Worm (Caenorhabditis elegans) whole organism, L3 larva: ENCODE results near the gene R01B10.2.

Experiments
- R02D3.7 ChIP-seq: fragments of 150-350 bp; optimal IDR thresholded peaks from 2 replicates; lab custom pipeline; 2014; ENCODE audit warnings: missing biosample characterization, missing genetic modification characterization
- ZK546.5 ChIP-seq: sonication (generic microtip); optimal IDR thresholded peaks from 2 replicates; lab custom pipeline; 2017; ENCODE audit warnings: missing biosample characterization, missing genetic modification characterization
- aly-2 ChIP-seq: fragments of 150-350 bp; optimal IDR thresholded peaks from 2 replicates; lab custom pipeline; 2014; ENCODE audit warnings: missing biosample characterization, missing genetic modification characterization
- ama-1 ChIP-seq: fragments of 150-350 bp; optimal IDR thresholded peaks from 2 replicates; lab custom pipeline; 2018
- ceh-16 ChIP-seq: sonication (generic microtip); optimal IDR thresholded peaks from 2 replicates; lab custom pipeline; 2017; ENCODE audit warnings: missing biosample characterization, missing genetic modification characterization
- ceh-28 ChIP-seq: fragments of 150-350 bp; optimal IDR thresholded peaks from 2 replicates; lab custom pipeline; 2014; ENCODE audit warnings: missing biosample characterization, missing genetic modification reagents, missing genetic modification characterization
- ceh-82 ChIP-seq: fragments of 150-350 bp; optimal IDR thresholded peaks from 2 replicates; lab custom pipeline; 2014; ENCODE audit warnings: missing biosample characterization, missing genetic modification characterization
- ceh-9 ChIP-seq: sonication (generic microtip); optimal IDR thresholded peaks from 2 replicates; lab custom pipeline; 2018; ENCODE audit warnings: missing biosample characterization, missing genetic modification characterization
- daf-12 ChIP-seq: fragments of 150-350 bp; optimal IDR thresholded peaks from 2 replicates; lab custom pipeline; 2014; ENCODE audit warnings: missing biosample characterization, missing genetic modification reagents, missing genetic modification characterization
- egl-27 ChIP-seq: sonication (generic microtip); optimal IDR thresholded peaks from 4 replicates; lab custom pipeline; 2017; ENCODE audit warnings: missing biosample characterization, missing genetic modification reagents, missing genetic modification characterization
- egl-5 ChIP-seq: fragments of 150-350 bp; optimal IDR thresholded peaks from 2 replicates; lab custom pipeline; 2017; ENCODE audit warnings: missing biosample characterization, missing genetic modification reagents, missing genetic modification characterization, inconsistent platforms
- elt-1 ChIP-seq: fragments of 150-350 bp; optimal IDR thresholded peaks from 2 replicates; lab custom pipeline; 2014; ENCODE audit warnings: missing biosample characterization, missing genetic modification characterization
- elt-2 ChIP-seq: sonication (generic microtip); optimal IDR thresholded peaks from 2 replicates; lab custom pipeline; 2016; ENCODE audit warnings: missing genetic modification reagents, mild to moderate bottlenecking, missing genetic modification characterization, missing compliant biosample characterization
- elt-3 ChIP-seq, 3 experiments: fragments of 150-350 bp in 1 of 3; sonication (generic microtip) in 2 of 3; optimal IDR thresholded peaks; 2 replicates in 2 of 3; 4 replicates in 1 of 3; lab custom pipeline; 2014 to 2017; ENCODE audit warnings: missing biosample characterization in 3 of 3, missing genetic modification characterization in 3 of 3
- eor-1 ChIP-seq, 2 experiments: fragments of 150-350 bp; optimal IDR thresholded peaks; 2 replicates each; lab custom pipeline; 2014 to 2018; ENCODE audit warnings: missing biosample characterization in 2 of 2, missing genetic modification characterization in 2 of 2
- fkh-10 ChIP-seq: sonication (generic microtip); optimal IDR thresholded peaks from 2 replicates; lab custom pipeline; 2017; ENCODE audit warnings: missing biosample characterization, missing genetic modification reagents, missing genetic modification characterization
- fkh-2 ChIP-seq: fragments of 150-350 bp; optimal IDR thresholded peaks from 2 replicates; lab custom pipeline; 2014; ENCODE audit warnings: missing biosample characterization, missing genetic modification reagents, missing genetic modification characterization
- fos-1 ChIP-seq: fragments of 150-350 bp; optimal IDR thresholded peaks from 2 replicates; lab custom pipeline; 2014; ENCODE audit warnings: missing biosample characterization, missing genetic modification characterization
- hmg-11 ChIP-seq: sonication (generic microtip); optimal IDR thresholded peaks from 2 replicates; lab custom pipeline; 2016; ENCODE audit warnings: missing genetic modification characterization, missing compliant biosample characterization
- jun-1 ChIP-seq: fragments of 150-350 bp; optimal IDR thresholded peaks from 2 replicates; lab custom pipeline; 2014; ENCODE audit warnings: missing biosample characterization, missing genetic modification reagents, missing genetic modification characterization
- lin-15B ChIP-seq: fragments of 150-350 bp; optimal IDR thresholded peaks from 2 replicates; lab custom pipeline; 2014; ENCODE audit warnings: missing biosample characterization, missing genetic modification characterization
- lin-39 ChIP-seq: fragments of 150-350 bp; optimal IDR thresholded peaks from 2 replicates; lab custom pipeline; 2018; ENCODE audit warnings: missing biosample characterization, missing genetic modification reagents, missing genetic modification characterization
- lsy-12 ChIP-seq: sonication (generic microtip); optimal IDR thresholded peaks from 2 replicates; lab custom pipeline; 2016; ENCODE audit warnings: mild to moderate bottlenecking, missing genetic modification characterization, missing compliant biosample characterization
- mdl-1 ChIP-seq: fragments of 150-350 bp; optimal IDR thresholded peaks from 2 replicates; lab custom pipeline; 2014; ENCODE audit warnings: missing biosample characterization, missing genetic modification characterization
- mml-1 ChIP-seq: fragments of 150-350 bp; sonication (generic microtip); optimal IDR thresholded peaks from 3 replicates; lab custom pipeline; 2014; ENCODE audit warnings: missing biosample characterization, missing genetic modification characterization
- nfya-1 ChIP-seq: sonication (generic microtip); optimal IDR thresholded peaks from 2 replicates; lab custom pipeline; 2017; ENCODE audit warnings: missing genetic modification characterization, mild to moderate bottlenecking, missing compliant biosample characterization, antibody characterized with exemption, moderate library complexity; ENCODE audit not compliant: insufficient read depth
- nhr-11 ChIP-seq: fragments of 150-350 bp; optimal IDR thresholded peaks from 2 replicates; lab custom pipeline; 2014; ENCODE audit warnings: missing biosample characterization, missing genetic modification characterization
- nhr-12 ChIP-seq: fragments of 150-350 bp; optimal IDR thresholded peaks from 2 replicates; lab custom pipeline; 2014; ENCODE audit warnings: missing biosample characterization, missing genetic modification characterization
- nhr-23 ChIP-seq: fragments of 150-350 bp; optimal IDR thresholded peaks from 2 replicates; lab custom pipeline; 2014; ENCODE audit warnings: missing biosample characterization, missing genetic modification reagents, missing genetic modification characterization
- nhr-237 ChIP-seq: fragments of 150-350 bp; optimal IDR thresholded peaks from 2 replicates; lab custom pipeline; 2014; ENCODE audit warnings: missing biosample characterization, missing genetic modification characterization
- nhr-25 ChIP-seq: sonication (generic microtip); optimal IDR thresholded peaks from 2 replicates; lab custom pipeline; 2017; ENCODE audit warnings: missing biosample characterization, missing genetic modification characterization
- nhr-28 ChIP-seq: fragments of 150-350 bp; optimal IDR thresholded peaks from 2 replicates; lab custom pipeline; 2014; ENCODE audit warnings: missing biosample characterization, missing genetic modification characterization
- nhr-43 ChIP-seq: sonication (generic microtip); optimal IDR thresholded peaks from 2 replicates; lab custom pipeline; 2016; ENCODE audit warnings: mild to moderate bottlenecking, missing genetic modification characterization, missing compliant biosample characterization; ENCODE audit not compliant: poor library complexity, severe bottlenecking
- nhr-67 ChIP-seq: fragments of 150-350 bp; optimal IDR thresholded peaks from 2 replicates; lab custom pipeline; 2014; ENCODE audit warnings: missing biosample characterization, missing genetic modification characterization
- nhr-76 ChIP-seq: fragments of 150-350 bp; sonication (generic microtip); optimal IDR thresholded peaks from 5 replicates; lab custom pipeline; 2014; ENCODE audit warnings: missing biosample characterization, missing genetic modification characterization
- nhr-77 ChIP-seq: fragments of 150-350 bp; optimal IDR thresholded peaks from 2 replicates; lab custom pipeline; 2014; ENCODE audit warnings: missing biosample characterization, missing genetic modification characterization
- pha-4 ChIP-seq: fragments of 150-350 bp; optimal IDR thresholded peaks from 2 replicates; lab custom pipeline; 2014; ENCODE audit warnings: missing biosample characterization, missing genetic modification reagents, missing genetic modification characterization
- pqm-1 ChIP-seq: fragments of 150-350 bp; optimal IDR thresholded peaks from 2 replicates; lab custom pipeline; 2017; ENCODE audit warnings: missing biosample characterization, missing genetic modification characterization, inconsistent platforms
- sea-2 ChIP-seq: fragments of 150-350 bp; sonication (generic microtip); optimal IDR thresholded peaks from 4 replicates; lab custom pipeline; 2014; ENCODE audit warnings: missing biosample characterization, missing genetic modification reagents, missing genetic modification characterization
- skn-1 ChIP-seq: fragments of 150-350 bp; optimal IDR thresholded peaks from 2 replicates; lab custom pipeline; 2014; ENCODE audit warnings: missing biosample characterization, missing genetic modification characterization
- snpc-4 ChIP-seq: fragments of 150-350 bp; optimal IDR thresholded peaks from 2 replicates; lab custom pipeline; 2014; ENCODE audit warnings: missing biosample characterization, missing genetic modification characterization
- tbx-2 ChIP-seq: sonication (generic microtip); optimal IDR thresholded peaks from 2 replicates; lab custom pipeline; 2016; ENCODE audit warnings: mild to moderate bottlenecking, missing genetic modification characterization, missing compliant biosample characterization
- unc-39 ChIP-seq: sonication (generic microtip); optimal IDR thresholded peaks from 4 replicates; lab custom pipeline; 2017; ENCODE audit warnings: missing biosample characterization, missing genetic modification characterization
- unc-62 ChIP-seq: fragments of 150-350 bp; sonication (generic microtip); optimal IDR thresholded peaks from 4 replicates; lab custom pipeline; 2014; ENCODE audit warnings: missing biosample characterization, missing genetic modification reagents, missing genetic modification characterization
- zag-1 ChIP-seq: fragments of 150-350 bp; optimal IDR thresholded peaks from 2 replicates; lab custom pipeline; 2014; ENCODE audit warnings: missing biosample characterization, missing genetic modification characterization
- ztf-11 ChIP-seq: fragments of 150-350 bp; optimal IDR thresholded peaks from 2 replicates; lab custom pipeline; 2014; ENCODE audit warnings: missing biosample characterization, missing genetic modification characterization
- ztf-4 ChIP-seq: fragments of 150-350 bp; optimal IDR thresholded peaks from 2 replicates; lab custom pipeline; 2014; ENCODE audit warnings: missing biosample characterization, missing genetic modification characterization

The R01B10.2 gene

ce11 chrV:6018944-6019450 is 22.3 kb downstream of the R01B10.2 start, which contains the start of gene picc-1:
picc-1 (plus strand) TSS chrV:6018994.
- TF ChIP-seq elt-3 (tag; optimal IDR thresholded peaks at IDR 0.05; lab: Kevin White, UChicago) (no peak), fos-1 (tag; lab: Kevin White, UChicago) (no peak), elt-2 (tag; lab: Kevin White, UChicago) (peak; percentile 39), hmg-11 (no peak), nhr-43 (tag; lab: Kevin White, UChicago) (peak; percentile 61), aly-2 (peak; percentile 66), ama-1 (lab: Kevin White, UChicago) (peak; percentile 84)

DNA sequence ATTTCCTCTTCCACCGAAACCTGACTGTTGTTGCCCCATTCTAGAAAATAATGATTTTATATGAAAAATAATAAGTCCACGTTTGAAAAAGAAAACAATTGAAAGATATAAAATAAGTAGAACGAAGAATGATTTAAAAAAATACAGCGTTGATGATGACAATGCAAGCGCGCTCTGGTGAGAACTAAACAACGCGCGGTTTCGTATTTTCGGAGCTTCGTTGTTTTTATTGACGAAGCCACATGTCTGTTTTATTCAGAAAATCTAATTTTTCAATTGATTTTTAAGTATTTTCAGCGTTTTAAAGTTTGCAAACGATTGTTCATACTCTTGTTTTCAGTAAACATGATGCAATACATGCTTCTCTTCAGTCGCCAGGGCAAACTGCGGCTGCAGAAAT is 23.6 kb downstream of the R01B10.2 start, which contains the start of the genes rpt-2 and aps-1:
Gene rpt-2 (minus strand): TSS at position 40 of the 400 bp plus-strand sequence.
Gene aps-1 (plus strand): TSS at position 341 of the 400 bp plus-strand sequence.
- TF ChIP-seq daf-12 (tag; lab: Kevin White, UChicago) (no peak), nhr-12 (no peak), tbx-2 (tag; lab: Kevin White, UChicago) (no peak), nhr-77 (tag; lab: Kevin White, UChicago) (no peak), ceh-9 (tag; lab: Kevin White, UChicago) (no peak), lin-15B (tag; lab: Kevin White, UChicago) (peak; percentile 97), fkh-10 (GFP tag; lab: Kevin White, UChicago) (no peak), unc-39 (tag; lab: Kevin White, UChicago) (no peak), ceh-28 (tag; lab: Kevin White, UChicago) (peak; percentile 34), aly-2 (no peak), lsy-12 (tag; lab: Kevin White, UChicago) (peak; percentile 62), fos-1 (tag; lab: Kevin White, UChicago) (no peak), snpc-4 (tag; lab: Kevin White, UChicago) (peak; percentile 71), sea-2 (no peak), nhr-237 (tag; lab: Kevin White, UChicago) (no peak), nhr-25 (tag; lab: Kevin White, UChicago) (peak; percentile 85), ztf-4 (tag; lab: Kevin White, UChicago) (no peak), elt-3 (tag; optimal IDR thresholded peaks at IDR 0.05; lab: Kevin White, UChicago) (no peak), hmg-11 (peak; percentile 27), ama-1 (lab: Kevin White, UChicago) (no peak), fkh-2 (tag; lab: Kevin White, UChicago) (no peak), mml-1 (tag; lab: Kevin White, UChicago) (no peak), ZK546.5 (tag; lab: Kevin White, UChicago) (no peak), skn-1 (tag; lab: Kevin White, UChicago) (peak; percentile 100), egl-27 (no peak), nfya-1 (tag; lab: Kevin White, UChicago) (peak; percentile 87), eor-1 (tag; optimal IDR thresholded peaks at IDR 0.05; lab: Kevin White, UChicago) (no peak), unc-62 (GFP tag; lab: Kevin White, UChicago) (no peak), nhr-67 (tag; lab: Kevin White, UChicago) (no peak), nhr-11 (no peak), ceh-82 (tag; lab: Kevin White, UChicago) (no peak), zag-1 (tag; lab: Kevin White, UChicago) (no peak), R02D3.7 (tag; lab: Kevin White, UChicago) (peak; percentile 59), egl-5 (tag; lab: Kevin White, UChicago) (peak; percentile 84), elt-2 (tag; lab: Kevin White, UChicago) (peak; percentile 49), pha-4 (tag; lab: Kevin White, UChicago) (peak; percentile 95), mdl-1 (tag; lab: Kevin White, UChicago) (no peak), nhr-76 (tag; lab: Kevin White, UChicago) (no peak), pqm-1 (tag; lab: Kevin White, UChicago) (peak; percentile 32), nhr-23 (peak; percentile 93), jun-1 (tag; lab: Kevin White, UChicago) (peak; percentile 62), nhr-43 (tag; lab: Kevin White, UChicago) (peak; percentile 60), elt-1 (tag; lab: Kevin White, UChicago) (peak; percentile 27), nhr-28 (tag; lab: Kevin White, UChicago) (no peak), ztf-11 (tag; lab: Kevin White, UChicago) (no peak), lin-39 (peak; percentile 75), ceh-16 (no peak)
